Worm (Caenorhabditis elegans): ENCODE measurements around the gene C34C6.9.

- TF ChIP-seq skn-1 (tag; optimal IDR thresholded peaks at IDR 0.05) (no peak), lin-13 (GFP tag; optimal IDR thresholded peaks at IDR 0.05) (no peak), aly-2 (tag; optimal IDR thresholded peaks at IDR 0.05) (no peak), fos-1 (tag; optimal IDR thresholded peaks at IDR 0.05) (no peak), lin-15B (tag; optimal IDR thresholded peaks at IDR 0.05) (no peak), nhr-77 (tag; optimal IDR thresholded peaks at IDR 0.05) (no peak), ztf-4 (tag; optimal IDR thresholded peaks at IDR 0.05) (no peak), egl-27 (tag; optimal IDR thresholded peaks at IDR 0.05) (no peak), snpc-4 (tag; optimal IDR thresholded peaks at IDR 0.05) (no peak), ztf-11 (tag; optimal IDR thresholded peaks at IDR 0.05) (no peak), nhr-85 (tag) (no peak), zag-1 (tag; optimal IDR thresholded peaks at IDR 0.05) (no peak)
Observed at ce11 chrII:8685623-8686022, at the start of gene C34C6.9.
